Worm (Caenorhabditis elegans) whole organism, L4 larva: ENCODE data around the gene pigt-1.

Experiments used
- F10B5.3 ChIP-seq: sonication (generic microtip); optimal IDR thresholded peaks from 2 replicates; lab custom pipeline; 2016; ENCODE audit warnings: mild to moderate bottlenecking, missing genetic modification characterization, missing compliant biosample characterization
- F37D6.2 ChIP-seq: sonication (generic microtip); optimal IDR thresholded peaks from 2 replicates; lab custom pipeline; 2016; ENCODE audit warnings: mild to moderate bottlenecking, missing genetic modification characterization, missing compliant biosample characterization
- R02D3.7 ChIP-seq: fragments of 150-350 bp; sonication (generic microtip); optimal IDR thresholded peaks from 3 replicates; lab custom pipeline; 2014; ENCODE audit warnings: missing biosample characterization, missing genetic modification characterization
- T26A8.4 ChIP-seq: fragments of 200-800 bp; sonication (Bioruptor generic); IDR thresholded peaks from 2 replicates; pipeline ENCODE4 v1.3.6; 2022; ENCODE audit warnings: missing genetic modification characterization, missing compliant biosample characterization
- Y75B8A.6 ChIP-seq: fragments of 200-800 bp; sonication (Bioruptor generic); IDR thresholded peaks from 2 replicates; pipeline ENCODE4 v1.3.6; 2022; ENCODE audit warnings: missing genetic modification reagents, missing genetic modification characterization, missing compliant biosample characterization
- ZK546.5 ChIP-seq, 2 experiments: sonication (generic microtip); optimal IDR thresholded peaks; 2 replicates each; lab custom pipeline; 2017; ENCODE audit warnings: missing biosample characterization in 2 of 2, missing genetic modification characterization in 2 of 2
- aly-2 ChIP-seq: sonication (generic microtip); optimal IDR thresholded peaks from 2 replicates; lab custom pipeline; 2018; ENCODE audit warnings: missing biosample characterization, missing genetic modification characterization
- ama-1 ChIP-seq: fragments of 150-350 bp; optimal IDR thresholded peaks from 2 replicates; lab custom pipeline; 2014; ENCODE audit warnings: inconsistent platforms, mixed read lengths
- arid-1 ChIP-seq: fragments of 200-800 bp; sonication (Bioruptor generic); conservative IDR thresholded peaks from 2 replicates; pipeline ENCODE4 v1.3.6; 2022; ENCODE audit warnings: missing genetic modification reagents, missing genetic modification characterization, missing compliant biosample characterization
- attf-4 ChIP-seq: sonication (generic microtip); optimal IDR thresholded peaks from 3 replicates; lab custom pipeline; 2017; ENCODE audit warnings: missing biosample characterization, missing genetic modification characterization
- ceh-20 ChIP-seq: fragments of 200-800 bp; sonication (Bioruptor generic); IDR thresholded peaks from 2 replicates; pipeline ENCODE4 v1.3.6; 2022; ENCODE audit warnings: missing genetic modification reagents, missing genetic modification characterization, missing compliant biosample characterization
- ceh-44 ChIP-seq: fragments of 200-800 bp; sonication (Bioruptor generic); IDR thresholded peaks from 2 replicates; pipeline ENCODE4 v1.3.6; 2022; ENCODE audit warnings: missing genetic modification reagents, missing genetic modification characterization, missing compliant biosample characterization
- ceh-82 ChIP-seq: sonication (generic microtip); optimal IDR thresholded peaks from 2 replicates; lab custom pipeline; 2017; ENCODE audit warnings: missing biosample characterization, missing genetic modification characterization
- ces-1 ChIP-seq: fragments of 150-350 bp; sonication (generic microtip); optimal IDR thresholded peaks from 4 replicates; lab custom pipeline; 2014; ENCODE audit warnings: missing biosample characterization, missing genetic modification reagents, missing genetic modification characterization
- daf-8 ChIP-seq: fragments of 200-800 bp; sonication (Bioruptor generic); IDR thresholded peaks from 2 replicates; pipeline ENCODE4 v1.3.6; 2022; ENCODE audit warnings: missing genetic modification characterization, missing compliant biosample characterization
- dmd-8 ChIP-seq: fragments of 200-800 bp; sonication (Bioruptor generic); IDR thresholded peaks from 2 replicates; pipeline ENCODE4 v1.3.6; 2022; ENCODE audit warnings: missing genetic modification characterization, missing compliant biosample characterization
- dpl-1 ChIP-seq: fragments of 150-350 bp; optimal IDR thresholded peaks from 2 replicates; lab custom pipeline; 2014; ENCODE audit warnings: missing biosample characterization, missing genetic modification reagents, missing genetic modification characterization
- duxl-1 ChIP-seq: sonication (generic microtip); optimal IDR thresholded peaks from 2 replicates; lab custom pipeline; 2016; ENCODE audit warnings: mild to moderate bottlenecking, missing genetic modification characterization, moderate library complexity, missing compliant biosample characterization; ENCODE audit not compliant: poor library complexity
- dve-1 ChIP-seq: sonication (generic microtip); optimal IDR thresholded peaks from 2 replicates; lab custom pipeline; 2017; ENCODE audit warnings: antibody characterized with exemption, mild to moderate bottlenecking, missing genetic modification characterization, missing compliant biosample characterization; ENCODE audit not compliant: insufficient read depth
- egl-27 ChIP-seq: sonication (generic microtip); optimal IDR thresholded peaks from 3 replicates; lab custom pipeline; 2017; ENCODE audit warnings: missing biosample characterization, missing genetic modification reagents, missing genetic modification characterization
- fkh-10 ChIP-seq: fragments of 150-350 bp; optimal IDR thresholded peaks from 2 replicates; lab custom pipeline; 2014; ENCODE audit warnings: missing biosample characterization, missing genetic modification reagents, missing genetic modification characterization
- gei-8 ChIP-seq: fragments of 200-800 bp; sonication (Bioruptor generic); optimal IDR thresholded peaks from 2 replicates; lab custom pipeline; 2018; ENCODE audit warnings: mild to moderate bottlenecking, missing genetic modification characterization, missing compliant biosample characterization
- hif-1 ChIP-seq, 2 experiments: sonication (generic microtip); optimal IDR thresholded peaks; 2 replicates each; lab custom pipeline; 2016 to 2017; ENCODE audit warnings: missing compliant biosample characterization in 2 of 2, missing genetic modification characterization in 2 of 2, missing genetic modification reagents in 2 of 2, missing genotype in 2 of 2, mild to moderate bottlenecking in 1 of 2
- hlh-30 ChIP-seq: sonication (generic microtip); optimal IDR thresholded peaks from 2 replicates; lab custom pipeline; 2017; ENCODE audit warnings: antibody characterized with exemption, mild to moderate bottlenecking, missing genetic modification characterization, missing compliant biosample characterization; ENCODE audit not compliant: insufficient read depth
- hmg-1.1 ChIP-seq: fragments of 200-800 bp; sonication (Bioruptor generic); IDR thresholded peaks from 2 replicates; pipeline ENCODE4 v1.3.6; 2022; ENCODE audit warnings: missing genetic modification reagents, missing genetic modification characterization, missing compliant biosample characterization
- lin-13 ChIP-seq: fragments of 150-350 bp; optimal IDR thresholded peaks from 2 replicates; lab custom pipeline; 2014; ENCODE audit warnings: missing biosample characterization, missing genetic modification reagents, missing genetic modification characterization
- lin-15B ChIP-seq: fragments of 150-350 bp; sonication (generic microtip); optimal IDR thresholded peaks from 3 replicates; lab custom pipeline; 2014; ENCODE audit warnings: missing biosample characterization, missing genetic modification characterization
- lin-39 ChIP-seq: fragments of 150-350 bp; optimal IDR thresholded peaks from 2 replicates; lab custom pipeline; 2014; ENCODE audit warnings: missing biosample characterization, missing genetic modification reagents, missing genetic modification characterization
- lir-3 ChIP-seq: sonication (generic microtip); optimal IDR thresholded peaks from 2 replicates; lab custom pipeline; 2016; ENCODE audit warnings: mild to moderate bottlenecking, missing genetic modification characterization, missing compliant biosample characterization
- lsy-2 ChIP-seq, 2 experiments: fragments of 150-350 bp in 1 of 2; sonication (generic microtip) in 1 of 2; optimal IDR thresholded peaks; 2 replicates each; lab custom pipeline; 2014 to 2017; ENCODE audit warnings: missing biosample characterization in 2 of 2, missing genetic modification characterization in 2 of 2
- madf-9 ChIP-seq: fragments of 200-800 bp; sonication (Bioruptor generic); conservative IDR thresholded peaks from 2 replicates; pipeline ENCODE4 v1.3.6; 2022; ENCODE audit warnings: missing genetic modification reagents, missing genetic modification characterization, missing compliant biosample characterization
- mdl-1 ChIP-seq, 2 experiments: fragments of 150-350 bp in 1 of 2; sonication (generic microtip) in 1 of 2; optimal IDR thresholded peaks; 2 replicates each; lab custom pipeline; 2014 to 2017; ENCODE audit warnings: missing biosample characterization in 2 of 2, missing genetic modification characterization in 2 of 2
- mep-1 ChIP-seq: fragments of 150-350 bp; sonication (generic microtip); optimal IDR thresholded peaks from 3 replicates; lab custom pipeline; 2014; ENCODE audit warnings: missing biosample characterization, missing genetic modification characterization
- mxl-2 ChIP-seq: fragments of 200-800 bp; sonication (Bioruptor generic); conservative IDR thresholded peaks from 2 replicates; pipeline ENCODE4 v1.3.6; 2022; ENCODE audit warnings: missing genetic modification reagents, missing genetic modification characterization, missing compliant biosample characterization
- mxl-3 ChIP-seq: fragments of 200-800 bp; sonication (Bioruptor generic); optimal IDR thresholded peaks from 2 replicates; lab custom pipeline; 2018; ENCODE audit warnings: mild to moderate bottlenecking, missing genetic modification characterization, missing compliant biosample characterization
- nhr-111 ChIP-seq: fragments of 200-800 bp; sonication (Bioruptor generic); optimal IDR thresholded peaks from 2 replicates; lab custom pipeline; 2018; ENCODE audit warnings: mild to moderate bottlenecking, missing genetic modification characterization, missing compliant biosample characterization
- nhr-28 ChIP-seq: fragments of 150-350 bp; optimal IDR thresholded peaks from 2 replicates; lab custom pipeline; 2014; ENCODE audit warnings: missing biosample characterization, missing genetic modification characterization
- nhr-48 ChIP-seq: sonication (generic microtip); optimal IDR thresholded peaks from 2 replicates; lab custom pipeline; 2016; ENCODE audit warnings: mild to moderate bottlenecking, missing genetic modification characterization, missing compliant biosample characterization
- pqm-1 ChIP-seq: sonication (generic microtip); optimal IDR thresholded peaks from 2 replicates; lab custom pipeline; 2017; ENCODE audit warnings: missing biosample characterization, missing genetic modification characterization
- snpc-1.2 ChIP-seq: fragments of 200-800 bp; sonication (Bioruptor generic); IDR thresholded peaks from 2 replicates; pipeline ENCODE4 v1.3.6; 2022; ENCODE audit warnings: missing genetic modification reagents, missing genetic modification characterization, missing compliant biosample characterization
- spr-1 ChIP-seq: sonication (generic microtip); optimal IDR thresholded peaks from 2 replicates; lab custom pipeline; 2016; ENCODE audit warnings: mild to moderate bottlenecking, missing genetic modification characterization, missing compliant biosample characterization
- tag-97 ChIP-seq: fragments of 200-800 bp; sonication (Bioruptor generic); IDR thresholded peaks from 2 replicates; pipeline ENCODE4 v1.3.6; 2022; ENCODE audit warnings: missing genetic modification characterization, missing compliant biosample characterization
- tra-1 ChIP-seq: fragments of 200-800 bp; sonication (Bioruptor generic); IDR thresholded peaks from 2 replicates; pipeline ENCODE4 v1.3.6; 2022; ENCODE audit warnings: missing genetic modification reagents, missing genetic modification characterization, missing compliant biosample characterization
- unc-62 ChIP-seq, 3 experiments: fragments of 150-350 bp in 1 of 3; sonication (generic microtip); optimal IDR thresholded peaks in 2 of 3; peaks in 1 of 3; 1 replicate in 1 of 3; 2 replicates in 2 of 3; lab custom pipeline; 2014 to 2017; ENCODE audit warnings: missing biosample characterization in 3 of 3, missing genetic modification characterization in 3 of 3, missing genetic modification reagents in 3 of 3, missing genotype in 1 of 3
- ztf-7 ChIP-seq: fragments of 150-350 bp; optimal IDR thresholded peaks from 2 replicates; lab custom pipeline; 2014; ENCODE audit warnings: missing biosample characterization, missing genetic modification characterization

Gene pigt-1

DNA sequence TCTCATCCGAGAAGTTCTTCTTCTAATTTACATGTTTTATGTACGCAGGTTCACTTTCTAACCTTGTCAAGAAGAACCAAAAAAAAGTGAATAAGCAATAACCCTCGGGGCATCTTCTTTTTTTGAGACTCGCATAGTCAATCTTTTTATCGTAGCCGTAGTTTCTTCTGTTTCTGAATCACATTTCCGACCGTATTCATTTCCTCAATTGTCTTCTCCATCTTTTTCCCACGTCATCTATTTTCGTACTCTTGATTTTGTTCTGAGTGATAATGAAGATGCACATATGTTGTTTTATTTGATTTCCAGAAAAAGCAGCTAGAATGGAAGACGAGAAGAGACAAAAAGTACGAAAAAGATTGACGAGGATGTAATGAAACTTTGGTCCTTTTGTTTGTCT, 13.7 kb downstream of the pigt-1 start:
- no peak for TF ChIP-seq ceh-44 (GFP tag; lab: Robert Waterston, UW)
- TF ChIP-seq ces-1 (GFP tag; lab: Kevin White, UChicago) = peak; percentile 32
- no peak for TF ChIP-seq dve-1 (tag; lab: Kevin White, UChicago)
- TF ChIP-seq fkh-10 (GFP tag; lab: Kevin White, UChicago) = peak; percentile 70
- no peak for TF ChIP-seq F37D6.2
- no peak for TF ChIP-seq aly-2 (tag; lab: Kevin White, UChicago)
- no peak for TF ChIP-seq dmd-8 (GFP tag; lab: Robert Waterston, UW)
- TF ChIP-seq lir-3 = no peak
- TF ChIP-seq lsy-2 (tag; optimal IDR thresholded peaks at IDR 0.05; lab: Kevin White, UChicago) = peak in 1 of 2 experiments; percentile 9

- TF ChIP-seq Y75B8A.6 (GFP tag; lab: Robert Waterston, UW) (0 out of 2 replicates have a peak, but pooled peaks have one; percentile 18), spr-1 (tag; lab: Kevin White, UChicago) (no peak)
Observed at ce11 chrV:10942161-10942560, 16.5 kb downstream of the pigt-1 start, which contains the start of gene zip-9. zip-9 (plus strand) TSS chrV:10942461.

DNA sequence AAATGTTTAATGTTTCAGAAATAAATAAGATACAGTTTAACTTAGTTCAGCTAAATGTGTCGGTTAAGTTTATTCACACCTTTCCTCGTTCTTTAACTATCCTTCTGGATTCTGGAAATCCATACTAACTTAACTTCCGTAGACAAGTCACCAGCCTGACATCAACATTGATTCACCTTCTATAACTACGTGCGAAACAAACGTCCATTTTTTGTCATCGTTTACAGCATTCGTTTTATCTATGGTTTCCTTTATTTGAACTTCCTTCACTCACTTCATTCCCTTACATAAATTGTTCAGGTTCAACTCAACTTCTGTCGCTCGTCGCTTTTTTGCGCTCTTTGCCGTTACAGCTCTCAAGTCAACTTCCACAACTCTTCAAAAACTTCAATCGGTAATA, 17.5 kb downstream of the pigt-1 start, which contains the start of gene F17C11.26:
Gene F17C11.26, plus strand, starts transcription at position 301 of the 400 bp plus-strand sequence.
- TF ChIP-seq ceh-82 = no peak
- TF ChIP-seq madf-9 (GFP tag; lab: Robert Waterston, UW) = no peak
- TF ChIP-seq unc-62 (GFP tag; optimal IDR thresholded peaks at IDR 0.05 in 1 of 2; lab: Kevin White, UChicago) = no peak
- no peak for TF ChIP-seq unc-62 (tag; optimal IDR thresholded peaks at IDR 0.05; lab: Kevin White, UChicago)
- no peak for TF ChIP-seq ces-1 (GFP tag; lab: Kevin White, UChicago)
- no peak for TF ChIP-seq egl-27
- TF ChIP-seq ZK546.5 (tag; optimal IDR thresholded peaks at IDR 0.05; lab: Kevin White, UChicago) = no peak
- TF ChIP-seq R02D3.7 = no peak
- TF ChIP-seq mdl-1 (tag; optimal IDR thresholded peaks at IDR 0.05; lab: Kevin White, UChicago) = no peak
- TF ChIP-seq gei-8 = no peak
- no peak for TF ChIP-seq lir-3
- no peak for TF ChIP-seq daf-8 (GFP tag; lab: Robert Waterston, UW)
- no peak for TF ChIP-seq arid-1 (GFP tag; lab: Robert Waterston, UW)
- no peak for TF ChIP-seq lin-39
- TF ChIP-seq dmd-8 (GFP tag; lab: Robert Waterston, UW) = no peak
- no peak for TF ChIP-seq dve-1 (tag; lab: Kevin White, UChicago)
- TF ChIP-seq lsy-2 (tag; optimal IDR thresholded peaks at IDR 0.05; lab: Kevin White, UChicago) = no peak
- no peak for TF ChIP-seq tag-97 (GFP tag; lab: Robert Waterston, UW)
- TF ChIP-seq lin-13 (GFP tag; lab: Kevin White, UChicago) = no peak
- no peak for TF ChIP-seq lin-15B (tag; lab: Kevin White, UChicago)

DNA sequence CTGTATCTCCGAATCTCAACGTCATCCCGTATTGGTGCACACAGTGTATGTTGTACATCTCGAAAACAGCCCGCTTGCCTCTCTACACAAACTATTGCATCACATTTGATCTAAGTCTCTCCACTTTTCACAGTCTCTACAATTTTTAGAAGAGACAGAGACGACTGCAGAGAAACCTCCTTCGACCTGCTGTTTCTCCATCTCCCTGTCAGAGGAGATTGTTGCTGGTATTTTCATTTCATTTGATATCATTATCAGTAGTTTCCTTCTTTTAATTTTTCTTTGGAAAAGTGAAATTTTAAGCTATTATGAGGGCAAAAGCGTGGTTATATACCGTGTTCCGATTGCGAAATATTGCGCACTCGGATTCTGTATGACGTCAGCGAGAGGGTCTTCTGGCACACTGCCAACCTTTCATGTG, 18.0 kb downstream of the pigt-1 start:
- TF ChIP-seq attf-4 (tag; lab: Kevin White, UChicago) (no peak), pqm-1 (peak; percentile 28), hif-1 (tag; optimal IDR thresholded peaks at IDR 0.05; lab: Kevin White, UChicago) (peak in 1 of 2 experiments; percentile 51), duxl-1 (tag; lab: Kevin White, UChicago) (no peak), F10B5.3 (no peak), dpl-1 (GFP tag; lab: Kevin White, UChicago) (peak; percentile 36), nhr-111 (GFP tag; lab: Kevin White, UChicago) (no peak), lsy-2 (tag; optimal IDR thresholded peaks at IDR 0.05; lab: Kevin White, UChicago) (peak in 1 of 2 experiments; percentile 73), lin-13 (GFP tag; lab: Kevin White, UChicago) (peak; percentile 67), mxl-2 (GFP tag; lab: Robert Waterston, UW) (no peak), nhr-28 (peak; percentile 95), snpc-1.2 (GFP tag; lab: Robert Waterston, UW) (no peak), hlh-30 (tag; lab: Kevin White, UChicago) (peak; percentile 58), T26A8.4 (GFP tag; lab: Robert Waterston, UW) (peak; percentile 77; the same call in 1 of the 2 replicates), hmg-1.1 (peak; percentile 55; the same call in 1 of the 2 replicates), daf-8 (GFP tag; lab: Robert Waterston, UW) (no peak), ceh-20 (GFP tag; lab: Robert Waterston, UW) (no peak), ztf-7 (tag; lab: Kevin White, UChicago) (peak; percentile 91), tra-1 (peak; percentile 33; the same call in 1 of the 2 replicates), nhr-48 (tag; lab: Kevin White, UChicago) (peak; percentile 89), mep-1 (tag; lab: Kevin White, UChicago) (peak; percentile 65), ama-1 (lab: Kevin White, UChicago) (peak; percentile 58), mxl-3 (GFP tag; lab: Kevin White, UChicago) (peak; percentile 75)
